Worm (Caenorhabditis elegans) whole organism, L4 larva: ENCODE measurements around the gene aakb-2.

ENCODE experiments used
- ceh-28 ChIP-seq: fragments of 150-350 bp; optimal IDR thresholded peaks from 2 replicates; lab custom pipeline; 2014; ENCODE audit warnings: missing biosample characterization, missing genetic modification reagents, missing genetic modification characterization
- lin-39 ChIP-seq: fragments of 150-350 bp; optimal IDR thresholded peaks from 2 replicates; lab custom pipeline; 2014; ENCODE audit warnings: missing biosample characterization, missing genetic modification reagents, missing genetic modification characterization
- nhr-77 ChIP-seq: fragments of 150-350 bp; optimal IDR thresholded peaks from 2 replicates; lab custom pipeline; 2014; ENCODE audit warnings: missing biosample characterization, missing genetic modification characterization
- unc-62 ChIP-seq, 3 experiments: fragments of 150-350 bp in 1 of 3; sonication (generic microtip); optimal IDR thresholded peaks in 2 of 3; peaks in 1 of 3; 1 replicate in 1 of 3; 2 replicates in 2 of 3; lab custom pipeline; 2014 to 2017; ENCODE audit warnings: missing biosample characterization in 3 of 3, missing genetic modification characterization in 3 of 3, missing genetic modification reagents in 3 of 3, missing genotype in 1 of 3

- TF ChIP-seq ceh-28 (tag; lab: Kevin White, UChicago): no peak
- TF ChIP-seq nhr-77 (tag; lab: Kevin White, UChicago): no peak
- TF ChIP-seq lin-39 (tag; lab: Kevin White, UChicago): no peak
- TF ChIP-seq unc-62 (GFP tag; optimal IDR thresholded peaks at IDR 0.05 in 1 of 2; lab: Kevin White, UChicago): no peak
- no peak for TF ChIP-seq unc-62 (tag; optimal IDR thresholded peaks at IDR 0.05; lab: Kevin White, UChicago)
Measured at ce11 chrIII:11237741-11238140, 798 bp downstream of the aakb-2 start.
